Worm (Caenorhabditis elegans): ENCODE data around the gene F37B12.3.
A peak's percentile ranks its signal among the peaks of the same experiment; 100 is the strongest.

F37B12.3 gene

ce11 chrII:9062261-9062948 lies 21.2 kb upstream of the F37B12.3 start:
- TF ChIP-seq cebp-1 (GFP tag; IDR thresholded peaks at IDR 0.05): peak; percentile 61; the same call in 1 of the 2 replicates
- TF ChIP-seq cebp-1 (tag; optimal IDR thresholded peaks at IDR 0.05): peak; percentile 91
- no peak for TF ChIP-seq bed-1 (GFP tag; IDR thresholded peaks at IDR 0.05)
- TF ChIP-seq F37B4.10 (GFP tag; IDR thresholded peaks at IDR 0.05): 0 out of 2 replicates have a peak, but pooled peaks have one; percentile 27
- TF ChIP-seq hlh-12 (tag; optimal IDR thresholded peaks at IDR 0.05): no peak
- no peak for TF ChIP-seq aptf-2 (GFP tag; conservative IDR thresholded peaks at IDR 0.05)
- no peak for TF ChIP-seq attf-6 (GFP tag; IDR thresholded peaks at IDR 0.05)
- no peak for TF ChIP-seq lag-1 (GFP tag; IDR thresholded peaks at IDR 0.05)
- TF ChIP-seq lsy-27 (tag; optimal IDR thresholded peaks at IDR 0.05; ENCODE audit: borderline replicate concordance, insufficient read depth): no peak
- TF ChIP-seq tbp1 (GFP tag; optimal IDR thresholded peaks at IDR 0.05): no peak

DNA sequence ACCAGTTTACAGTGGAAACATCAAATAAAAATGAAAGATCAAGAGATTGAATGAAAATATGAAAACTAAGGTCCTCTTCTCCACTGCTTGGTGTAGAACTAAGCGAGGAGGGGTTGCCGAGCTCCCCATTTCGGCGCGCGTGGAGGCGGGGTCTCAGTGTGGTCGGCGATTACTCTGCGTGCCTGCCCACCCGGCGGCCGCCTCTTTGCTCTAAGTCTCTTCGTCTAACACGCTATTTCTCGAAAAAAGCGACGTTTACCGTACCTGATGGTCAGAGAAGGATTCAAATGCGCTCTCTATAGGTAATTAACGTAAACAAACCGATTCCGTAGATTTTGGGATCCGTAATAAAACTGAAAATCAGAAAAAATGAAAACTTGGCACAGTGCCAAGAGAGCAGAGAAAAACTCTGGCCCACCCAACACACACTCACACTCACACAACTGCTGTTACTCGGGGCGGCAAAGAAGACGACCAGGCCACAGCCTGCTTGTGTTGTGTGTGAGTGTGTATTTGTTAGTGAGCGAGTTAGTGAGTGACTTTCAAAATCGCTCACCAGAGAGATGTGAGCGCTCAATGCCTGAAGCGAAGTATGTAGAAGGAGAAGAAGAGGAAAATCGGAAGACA lies 20.5 kb upstream of the F37B12.3 start:
- TF ChIP-seq snpc-1.3 (tag; optimal IDR thresholded peaks at IDR 0.05; ENCODE audit: insufficient read depth): no peak
- no peak for TF ChIP-seq nhr-27 (tag; optimal IDR thresholded peaks at IDR 0.05)
- no peak for TF ChIP-seq snpc-4 (GFP tag; optimal IDR thresholded peaks at IDR 0.05)
- TF ChIP-seq snpc-4 (tag; optimal IDR thresholded peaks at IDR 0.05): peak; percentile 5 to 55 (median 36)
- peak; percentile 19 for TF ChIP-seq lin-54 (GFP tag; optimal IDR thresholded peaks at IDR 0.05)
- TF ChIP-seq F57C9.4 (tag; optimal IDR thresholded peaks at IDR 0.05): no peak
- peak; percentile 47; the same call in 1 of the 2 replicates for TF ChIP-seq pbrm-1 (GFP tag; IDR thresholded peaks at IDR 0.05)
- no peak for TF ChIP-seq Y53F4B.3 (GFP tag; IDR thresholded peaks at IDR 0.05)
- TF ChIP-seq F37B4.10 (GFP tag; IDR thresholded peaks at IDR 0.05): 0 out of 2 replicates have a peak, but pooled peaks have one; percentile 57
- TF ChIP-seq hmg-1.2 (GFP tag; IDR thresholded peaks at IDR 0.05): peak; percentile 81
- no peak for TF ChIP-seq gei-17 (GFP tag; optimal IDR thresholded peaks at IDR 0.05)
- TF ChIP-seq mcd-1 (GFP tag; IDR thresholded peaks at IDR 0.05): peak; percentile 58
- no peak for TF ChIP-seq hlh-12 (tag; optimal IDR thresholded peaks at IDR 0.05)
- no peak for TF ChIP-seq C06A6.2 (GFP tag; conservative IDR thresholded peaks at IDR 0.05)
- TF ChIP-seq snpc-1.1 (tag; optimal IDR thresholded peaks at IDR 0.05; ENCODE audit: insufficient read depth): no peak
- no peak for TF ChIP-seq F23B12.7 (tag; optimal IDR thresholded peaks at IDR 0.05; ENCODE audit: insufficient read depth)
- TF ChIP-seq lir-1 (GFP tag; conservative IDR thresholded peaks at IDR 0.05): peak; percentile 69
- peak; percentile 56 for TF ChIP-seq nhr-90 (tag; optimal IDR thresholded peaks at IDR 0.05)
- peak; percentile 50 for TF ChIP-seq dox-1 (GFP tag; IDR thresholded peaks at IDR 0.05)
- TF ChIP-seq ets-4 (GFP tag; optimal IDR thresholded peaks at IDR 0.05): no peak
- no peak for TF ChIP-seq tbx-9 (tag; optimal IDR thresholded peaks at IDR 0.05; ENCODE audit: borderline replicate concordance)
- no peak for TF ChIP-seq aptf-3 (GFP tag; IDR thresholded peaks at IDR 0.05)
- TF ChIP-seq C17E4.6 (GFP tag; IDR thresholded peaks at IDR 0.05): no peak
- no peak for TF ChIP-seq mxl-1 (tag; optimal IDR thresholded peaks at IDR 0.05)
- TF ChIP-seq madf-10 (tag; optimal IDR thresholded peaks at IDR 0.05): peak; percentile 90
- no peak for TF ChIP-seq ama-1 (optimal IDR thresholded peaks at IDR 0.05)
- TF ChIP-seq ama-1 (GFP tag; optimal IDR thresholded peaks at IDR 0.05): no peak
- no peak for TF ChIP-seq athp-1 (tag; optimal IDR thresholded peaks at IDR 0.05)
- TF ChIP-seq ceh-91 (GFP tag; IDR thresholded peaks at IDR 0.05): no peak
- TF ChIP-seq B0336.3 (GFP tag; IDR thresholded peaks at IDR 0.05): peak; percentile 48; the same call in 1 of the 2 replicates
- TF ChIP-seq nhr-80 (tag; optimal IDR thresholded peaks at IDR 0.05): peak; percentile 74
- no peak for TF ChIP-seq lag-1 (GFP tag; IDR thresholded peaks at IDR 0.05)
- TF ChIP-seq ceh-27 (GFP tag; optimal IDR thresholded peaks at IDR 0.05): peak; percentile 64
- TF ChIP-seq hsf-1 (GFP tag; IDR thresholded peaks at IDR 0.05): no peak
- no peak for TF ChIP-seq F39B2.1 (GFP tag; IDR thresholded peaks at IDR 0.05)
- TF ChIP-seq cebp-1 (GFP tag; IDR thresholded peaks at IDR 0.05): 0 out of 2 replicates have a peak, but pooled peaks have one; percentile 28
- TF ChIP-seq cebp-1 (tag; optimal IDR thresholded peaks at IDR 0.05): peak; percentile 78
- no peak for TF ChIP-seq unc-130 (GFP tag; optimal IDR thresholded peaks at IDR 0.05)
- no peak for TF ChIP-seq unc-62 (GFP tag; optimal IDR thresholded peaks at IDR 0.05)
- TF ChIP-seq F10E7.11 (tag; optimal IDR thresholded peaks at IDR 0.05): no peak
